Worm (Caenorhabditis elegans) whole organism, early embryonic: ENCODE measurements around the gene cap-2.

Experiments used
- ama-1 ChIP-seq: fragments of 150-350 bp; optimal IDR thresholded peaks from 2 replicates; lab custom pipeline; 2014
- ceh-13 ChIP-seq: fragments of 200-800 bp; sonication (Bioruptor generic); optimal IDR thresholded peaks from 2 replicates; lab custom pipeline; 2018; ENCODE audit warnings: mild to moderate bottlenecking, missing genetic modification characterization, missing compliant biosample characterization
- hmg-4 ChIP-seq: fragments of 200-800 bp; sonication (Bioruptor generic); optimal IDR thresholded peaks from 2 replicates; lab custom pipeline; 2018; ENCODE audit warnings: mild to moderate bottlenecking, missing genetic modification characterization, missing compliant biosample characterization
- sea-1 ChIP-seq: fragments of 200-800 bp; sonication (Bioruptor generic); conservative IDR thresholded peaks from 2 replicates; pipeline ENCODE4 v1.3.6; 2022; ENCODE audit warnings: missing genetic modification characterization, missing compliant biosample characterization
- tbx-37 ChIP-seq: fragments of 200-800 bp; sonication (Bioruptor generic); conservative IDR thresholded peaks from 2 replicates; pipeline ENCODE4 v1.3.6; 2022; ENCODE audit warnings: missing genetic modification reagents, missing genetic modification characterization, missing compliant biosample characterization

DNA sequence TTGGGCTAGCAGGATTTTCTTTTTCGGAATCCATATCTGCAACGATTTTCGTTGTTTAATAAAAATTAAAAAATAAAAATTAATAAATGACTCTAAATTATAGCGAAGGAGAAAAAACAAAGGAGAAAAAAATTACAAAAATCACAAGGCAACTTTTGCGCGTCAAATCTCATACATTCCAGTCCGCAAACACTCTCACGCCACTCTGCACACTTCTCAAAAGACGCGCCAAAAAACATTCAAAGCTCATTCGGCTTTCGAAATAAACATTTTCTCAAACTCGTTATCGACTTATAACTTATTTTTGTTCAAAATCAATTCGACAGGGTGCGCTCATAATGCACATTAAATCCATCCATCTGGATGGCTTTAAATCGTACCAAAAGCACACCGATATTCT, 45.0 kb upstream of the cap-2 start, which contains the start of the genes R06F6.12 and mix-1:
- no peak for TF ChIP-seq ceh-13
- TF ChIP-seq ama-1 (lab: Kevin White, UChicago): no peak
- no peak for TF ChIP-seq sea-1
- no peak for TF ChIP-seq tbx-37
- no peak for TF ChIP-seq hmg-4 (GFP tag; lab: Kevin White, UChicago)
